Worm (Caenorhabditis elegans): Measurements from ENCODE around the gene chil-19.

DNA sequence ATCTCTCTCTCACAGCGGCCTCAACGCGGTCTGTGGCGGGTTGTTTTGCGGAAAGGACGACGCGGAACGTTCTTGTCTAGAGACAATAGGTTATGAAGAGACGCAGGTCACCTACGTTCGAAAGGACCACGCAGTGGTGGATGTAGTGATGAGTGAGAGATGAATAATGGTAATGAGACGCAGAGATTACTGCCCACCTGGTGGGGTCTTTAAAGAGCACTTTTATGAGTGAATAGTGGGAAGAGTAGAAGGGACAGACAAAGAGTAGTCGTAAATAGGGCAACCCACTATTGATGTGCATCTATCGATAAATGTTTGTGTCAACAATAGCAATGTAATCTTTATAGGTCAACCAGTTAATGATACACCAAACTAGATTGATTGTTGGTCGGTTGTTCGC, 36.8 kb upstream of the chil-19 start:
- TF ChIP-seq ztf-23 (GFP tag; IDR thresholded peaks at IDR 0.05) (no peak), T22C8.4 (GFP tag; IDR thresholded peaks at IDR 0.05) (no peak), cog-1 (tag; optimal IDR thresholded peaks at IDR 0.05) (peak; percentile 67), flt-1 (GFP tag; IDR thresholded peaks at IDR 0.05) (peak; percentile 42; the same call in 1 of the 2 replicates), med-1 (GFP tag; optimal IDR thresholded peaks at IDR 0.05; ENCODE audit: insufficient read depth) (no peak), tab-1 (GFP tag; IDR thresholded peaks at IDR 0.05) (0 out of 2 replicates have a peak, but pooled peaks have one; percentile 34), klf-2 (GFP tag; conservative IDR thresholded peaks at IDR 0.05) (no peak), ztf-29 (GFP tag; IDR thresholded peaks at IDR 0.05) (no peak)

Data from whole organism, midembryonic.